Worm (Caenorhabditis elegans) whole organism, L2 larva: ENCODE measurements around the gene ndx-6.
A peak's percentile ranks its signal among the peaks of the same experiment; 100 is the strongest.

ENCODE experiments used
- ZK546.5 ChIP-seq: sonication (generic microtip); optimal IDR thresholded peaks from 2 replicates; lab custom pipeline; 2017; ENCODE audit warnings: missing biosample characterization, missing genetic modification characterization
- alr-1 ChIP-seq: fragments of 150-350 bp; optimal IDR thresholded peaks from 2 replicates; lab custom pipeline; 2014; ENCODE audit warnings: missing biosample characterization, missing genetic modification characterization
- ama-1 ChIP-seq: fragments of 150-350 bp; optimal IDR thresholded peaks from 2 replicates; lab custom pipeline; 2018; ENCODE audit warnings: inconsistent platforms
- ceh-16 ChIP-seq: fragments of 150-350 bp; optimal IDR thresholded peaks from 2 replicates; lab custom pipeline; 2014; ENCODE audit warnings: missing biosample characterization, missing genetic modification characterization
- ceh-82 ChIP-seq: fragments of 150-350 bp; optimal IDR thresholded peaks from 2 replicates; lab custom pipeline; 2014; ENCODE audit warnings: missing biosample characterization, missing genetic modification characterization
- fos-1 ChIP-seq: fragments of 150-350 bp; optimal IDR thresholded peaks from 2 replicates; lab custom pipeline; 2014; ENCODE audit warnings: missing biosample characterization, missing genetic modification characterization
- lin-39 ChIP-seq: fragments of 150-350 bp; optimal IDR thresholded peaks from 2 replicates; lab custom pipeline; 2014; ENCODE audit warnings: missing biosample characterization, missing genetic modification reagents, missing genetic modification characterization
- mdl-1 ChIP-seq, 2 experiments: fragments of 150-350 bp in 1 of 2; sonication (generic microtip) in 1 of 2; optimal IDR thresholded peaks; 2 replicates each; lab custom pipeline; 2017; ENCODE audit warnings: missing biosample characterization in 2 of 2, missing genetic modification characterization in 2 of 2
- nhr-12 ChIP-seq: fragments of 150-350 bp; optimal IDR thresholded peaks from 2 replicates; lab custom pipeline; 2014; ENCODE audit warnings: missing biosample characterization, missing genetic modification characterization
- nhr-129 ChIP-seq: fragments of 150-350 bp; optimal IDR thresholded peaks from 2 replicates; lab custom pipeline; 2014; ENCODE audit warnings: missing biosample characterization, missing genetic modification characterization
- snpc-4 ChIP-seq: fragments of 150-350 bp; optimal IDR thresholded peaks from 2 replicates; lab custom pipeline; 2014; ENCODE audit warnings: missing biosample characterization, missing genetic modification characterization
- unc-39 ChIP-seq: fragments of 150-350 bp; optimal IDR thresholded peaks from 2 replicates; lab custom pipeline; 2014; ENCODE audit warnings: missing biosample characterization, missing genetic modification characterization
- unc-62 ChIP-seq: fragments of 150-350 bp; optimal IDR thresholded peaks from 2 replicates; lab custom pipeline; 2014; ENCODE audit warnings: missing biosample characterization, missing genetic modification reagents, missing genetic modification characterization

DNA sequence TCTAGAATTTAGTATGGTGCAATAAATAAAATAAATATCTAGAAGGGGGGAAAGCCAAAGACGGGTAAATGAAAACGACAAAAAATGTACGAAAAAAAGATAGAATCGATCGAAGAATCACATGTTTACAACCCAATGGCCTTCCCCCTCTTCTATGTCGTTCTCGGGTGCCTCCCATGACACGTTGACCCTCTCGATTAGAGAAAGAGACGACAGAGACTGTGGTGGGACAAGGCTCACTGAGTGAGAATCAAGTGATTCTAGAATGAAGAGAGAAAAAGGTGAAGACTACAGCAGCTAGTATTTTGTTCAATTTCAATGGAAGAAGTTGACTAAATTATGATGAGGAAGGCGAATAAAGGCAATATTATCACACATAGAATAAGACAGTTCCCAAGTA, 36.4 kb upstream of the ndx-6 start:
- TF ChIP-seq ceh-82 (tag; lab: Kevin White, UChicago) (no peak), lin-39 (tag; lab: Kevin White, UChicago) (no peak), ama-1 (lab: Kevin White, UChicago) (peak; percentile 28), mdl-1 (tag; optimal IDR thresholded peaks at IDR 0.05; lab: Kevin White, UChicago) (no peak), nhr-12 (tag; lab: Kevin White, UChicago) (no peak), ZK546.5 (tag; lab: Kevin White, UChicago) (no peak), unc-39 (tag; lab: Kevin White, UChicago) (no peak), snpc-4 (tag; lab: Kevin White, UChicago) (no peak), ceh-16 (no peak), alr-1 (tag; lab: Kevin White, UChicago) (no peak), nhr-129 (tag; lab: Kevin White, UChicago) (peak; percentile 92), unc-62 (GFP tag; lab: Kevin White, UChicago) (no peak), fos-1 (peak; percentile 63)
